Worm (Caenorhabditis elegans): ENCODE results near the gene F44A2.7.

Gene F44A2.7

ce11 chrV:9321185-9321584 lies at the start of gene F44A2.7:
Gene F44A2.7 (plus strand): TSS chrV:9321485.
- TF ChIP-seq daf-12 (tag; optimal IDR thresholded peaks at IDR 0.05) (no peak), pha-4 (tag; optimal IDR thresholded peaks at IDR 0.05) (no peak), elt-2 (tag; optimal IDR thresholded peaks at IDR 0.05) (peak; percentile 13), eor-1 (tag; optimal IDR thresholded peaks at IDR 0.05) (no peak)

- no peak for TF ChIP-seq zag-1 (tag; optimal IDR thresholded peaks at IDR 0.05)
- TF ChIP-seq elt-1 (tag; optimal IDR thresholded peaks at IDR 0.05) = no peak
- TF ChIP-seq ceh-9 (tag; optimal IDR thresholded peaks at IDR 0.05) = no peak
- TF ChIP-seq eor-1 (tag; optimal IDR thresholded peaks at IDR 0.05) = no peak
- no peak for TF ChIP-seq fkh-10 (GFP tag; optimal IDR thresholded peaks at IDR 0.05)
- no peak for TF ChIP-seq ama-1 (optimal IDR thresholded peaks at IDR 0.05)
- no peak for TF ChIP-seq pha-4 (tag; optimal IDR thresholded peaks at IDR 0.05)
- no peak for TF ChIP-seq sea-2 (GFP tag; optimal IDR thresholded peaks at IDR 0.05)
- no peak for TF ChIP-seq nhr-76 (tag; optimal IDR thresholded peaks at IDR 0.05)
- TF ChIP-seq nhr-25 (tag; optimal IDR thresholded peaks at IDR 0.05) = no peak
Measured at ce11 chrV:9271835-9272234, 49.5 kb upstream of the F44A2.7 start.

ce11 chrV:9272624-9273023 lies 48.7 kb upstream of the F44A2.7 start:
- TF ChIP-seq fkh-10 (GFP tag; optimal IDR thresholded peaks at IDR 0.05) (no peak), ZK546.5 (tag; optimal IDR thresholded peaks at IDR 0.05) (no peak), sea-2 (GFP tag; optimal IDR thresholded peaks at IDR 0.05) (no peak), nhr-28 (tag; optimal IDR thresholded peaks at IDR 0.05) (no peak), daf-12 (tag; optimal IDR thresholded peaks at IDR 0.05) (no peak), nhr-11 (tag; optimal IDR thresholded peaks at IDR 0.05) (no peak), R02D3.7 (tag; optimal IDR thresholded peaks at IDR 0.05) (no peak), ceh-16 (tag; optimal IDR thresholded peaks at IDR 0.05) (no peak), nhr-67 (tag; optimal IDR thresholded peaks at IDR 0.05) (no peak), lin-15B (tag; optimal IDR thresholded peaks at IDR 0.05) (no peak), tbx-2 (tag; optimal IDR thresholded peaks at IDR 0.05) (no peak), ceh-9 (tag; optimal IDR thresholded peaks at IDR 0.05) (no peak)

ce11 chrV:9273587-9273986 lies 47.7 kb upstream of the F44A2.7 start:
- TF ChIP-seq lsy-12 (tag; optimal IDR thresholded peaks at IDR 0.05) (no peak), sea-2 (GFP tag; optimal IDR thresholded peaks at IDR 0.05) (no peak), eor-1 (tag; optimal IDR thresholded peaks at IDR 0.05) (no peak), mml-1 (tag; optimal IDR thresholded peaks at IDR 0.05) (no peak), ZK546.5 (tag; optimal IDR thresholded peaks at IDR 0.05) (no peak), nhr-43 (tag; optimal IDR thresholded peaks at IDR 0.05; ENCODE audit: poor library complexity, severe bottlenecking) (peak; percentile 40), nhr-67 (tag; optimal IDR thresholded peaks at IDR 0.05) (no peak), nhr-77 (tag; optimal IDR thresholded peaks at IDR 0.05) (no peak), nhr-12 (tag; optimal IDR thresholded peaks at IDR 0.05) (no peak), unc-62 (GFP tag; optimal IDR thresholded peaks at IDR 0.05) (peak; percentile 53), unc-39 (tag; optimal IDR thresholded peaks at IDR 0.05) (no peak), hmg-11 (tag; optimal IDR thresholded peaks at IDR 0.05) (peak; percentile 79), jun-1 (tag; optimal IDR thresholded peaks at IDR 0.05) (no peak), aly-2 (tag; optimal IDR thresholded peaks at IDR 0.05) (no peak), ceh-28 (tag; optimal IDR thresholded peaks at IDR 0.05) (peak; percentile 59), nhr-28 (tag; optimal IDR thresholded peaks at IDR 0.05) (no peak), ceh-16 (tag; optimal IDR thresholded peaks at IDR 0.05) (no peak), pqm-1 (tag; optimal IDR thresholded peaks at IDR 0.05) (no peak), nhr-76 (tag; optimal IDR thresholded peaks at IDR 0.05) (no peak), fkh-2 (tag; optimal IDR thresholded peaks at IDR 0.05) (no peak), ceh-9 (tag; optimal IDR thresholded peaks at IDR 0.05) (no peak), ceh-82 (tag; optimal IDR thresholded peaks at IDR 0.05) (no peak), ztf-4 (tag; optimal IDR thresholded peaks at IDR 0.05) (no peak), lin-15B (tag; optimal IDR thresholded peaks at IDR 0.05) (peak; percentile 45), nfya-1 (tag; optimal IDR thresholded peaks at IDR 0.05; ENCODE audit: insufficient read depth) (peak; percentile 70), ama-1 (optimal IDR thresholded peaks at IDR 0.05) (no peak), nhr-11 (tag; optimal IDR thresholded peaks at IDR 0.05) (no peak), pha-4 (tag; optimal IDR thresholded peaks at IDR 0.05) (peak; percentile 33), elt-3 (tag; optimal IDR thresholded peaks at IDR 0.05) (no peak), egl-27 (tag; optimal IDR thresholded peaks at IDR 0.05) (peak; percentile 21), nhr-237 (tag; optimal IDR thresholded peaks at IDR 0.05) (no peak), lin-39 (tag; optimal IDR thresholded peaks at IDR 0.05) (peak; percentile 95), fkh-10 (GFP tag; optimal IDR thresholded peaks at IDR 0.05) (peak; percentile 46), skn-1 (tag; optimal IDR thresholded peaks at IDR 0.05) (no peak), elt-2 (tag; optimal IDR thresholded peaks at IDR 0.05) (no peak), ztf-11 (tag; optimal IDR thresholded peaks at IDR 0.05) (no peak), daf-12 (tag; optimal IDR thresholded peaks at IDR 0.05) (no peak), zag-1 (tag; optimal IDR thresholded peaks at IDR 0.05) (no peak), R02D3.7 (tag; optimal IDR thresholded peaks at IDR 0.05) (peak; percentile 9), tbx-2 (tag; optimal IDR thresholded peaks at IDR 0.05) (peak; percentile 31), nhr-25 (tag; optimal IDR thresholded peaks at IDR 0.05) (no peak), elt-1 (tag; optimal IDR thresholded peaks at IDR 0.05) (no peak), mdl-1 (tag; optimal IDR thresholded peaks at IDR 0.05) (no peak), egl-5 (tag; optimal IDR thresholded peaks at IDR 0.05) (peak; percentile 8), nhr-23 (tag; optimal IDR thresholded peaks at IDR 0.05) (no peak)
